Fruit fly (Drosophila melanogaster) whole organism, embryonic: ENCODE data around the gene CG18810.
A peak's percentile ranks its signal among the peaks of the same experiment; 100 is the strongest.

Experiments used
- Ada2b ChIP-seq: fragments of 200-800 bp; sonication (Bioruptor generic); IDR thresholded peaks from 2 replicates; pipeline ENCODE4 v1.3.6; 2022; ENCODE audit warnings: missing biosample characterization, missing genetic modification characterization
- Bdp1 ChIP-seq: fragments of 200-800 bp; sonication (Bioruptor generic); optimal IDR thresholded peaks from 3 replicates; lab custom pipeline; 2016; ENCODE audit warnings: missing biosample characterization, missing genetic modification characterization
- Blimp-1 ChIP-seq: fragments of 200-800 bp; sonication (Bioruptor generic); optimal IDR thresholded peaks from 3 replicates; lab custom pipeline; 2018; ENCODE audit warnings: missing biosample characterization, missing genetic modification characterization, mild to moderate bottlenecking, moderate library complexity, missing genetic modification reagents
- CG12104 ChIP-seq: fragments of 200-800 bp; sonication (Bioruptor generic); optimal IDR thresholded peaks from 3 replicates; lab custom pipeline; 2016; ENCODE audit warnings: missing biosample characterization, missing genetic modification characterization
- CG12219 ChIP-seq: fragments of 200-800 bp; sonication (Bioruptor generic); optimal IDR thresholded peaks from 3 replicates; lab custom pipeline; 2018; ENCODE audit warnings: missing biosample characterization, mild to moderate bottlenecking, missing genetic modification characterization
- CG12299 ChIP-seq: fragments of 200-800 bp; sonication (Bioruptor generic); optimal IDR thresholded peaks from 2 replicates; lab custom pipeline; 2018; ENCODE audit warnings: missing biosample characterization, mild to moderate bottlenecking, missing genetic modification characterization
- CG12769 ChIP-seq: fragments of 200-800 bp; sonication (Bioruptor generic); optimal IDR thresholded peaks from 2 replicates; lab custom pipeline; 2019; ENCODE audit warnings: missing biosample characterization, mild to moderate bottlenecking, missing genetic modification characterization, moderate library complexity
- CG13296 ChIP-seq: fragments of 200-800 bp; sonication (Bioruptor generic); optimal IDR thresholded peaks from 3 replicates; lab custom pipeline; 2018; ENCODE audit warnings: missing biosample characterization, mild to moderate bottlenecking, missing genetic modification characterization
- CG15514 ChIP-seq: fragments of 200-800 bp; sonication (Bioruptor generic); optimal IDR thresholded peaks from 3 replicates; lab custom pipeline; 2017; ENCODE audit warnings: missing biosample characterization, missing genetic modification characterization, mild to moderate bottlenecking, moderate library complexity, missing genetic modification reagents
- CG1647 ChIP-seq: fragments of 200-800 bp; sonication (Bioruptor generic); optimal IDR thresholded peaks from 3 replicates; lab custom pipeline; 2016; ENCODE audit warnings: missing biosample characterization, missing genetic modification characterization
- CG18011 ChIP-seq: fragments of 200-800 bp; sonication (Bioruptor generic); optimal IDR thresholded peaks from 2 replicates; lab custom pipeline; 2017; ENCODE audit warnings: missing biosample characterization, missing genetic modification characterization, mild to moderate bottlenecking, moderate library complexity, missing genotype
- CG18619 ChIP-seq: fragments of 200-800 bp; sonication (Bioruptor generic); optimal IDR thresholded peaks from 3 replicates; lab custom pipeline; 2017; ENCODE audit warnings: missing biosample characterization, mild to moderate bottlenecking, missing genetic modification characterization
- CG3281 ChIP-seq: fragments of 200-800 bp; sonication (Bioruptor generic); optimal IDR thresholded peaks from 3 replicates; lab custom pipeline; 2017; ENCODE audit warnings: missing biosample characterization, mild to moderate bottlenecking, missing genetic modification characterization
- CG33557 ChIP-seq: fragments of 200-800 bp; sonication (Bioruptor generic); optimal IDR thresholded peaks from 2 replicates; lab custom pipeline; 2019; ENCODE audit warnings: missing biosample characterization, mild to moderate bottlenecking, missing genetic modification characterization, moderate library complexity
- CG3838 ChIP-seq: fragments of 200-800 bp; sonication (Bioruptor generic); optimal IDR thresholded peaks from 3 replicates; lab custom pipeline; 2016; ENCODE audit warnings: missing biosample characterization, missing genetic modification characterization
- CG4328 ChIP-seq: fragments of 200-800 bp; sonication (Bioruptor generic); optimal IDR thresholded peaks from 3 replicates; lab custom pipeline; 2017; ENCODE audit warnings: missing biosample characterization, missing genetic modification reagents, missing genetic modification characterization
- CG6175 ChIP-seq: fragments of 200-800 bp; sonication (Bioruptor generic); IDR thresholded peaks from 3 replicates; pipeline ENCODE4 v1.3.6; 2022; ENCODE audit warnings: missing biosample characterization, missing genetic modification characterization
- CG6254 ChIP-seq: fragments of 200-800 bp; sonication (Bioruptor generic); optimal IDR thresholded peaks from 3 replicates; lab custom pipeline; 2017; ENCODE audit warnings: mild to moderate bottlenecking, missing biosample characterization, missing genetic modification reagents, missing genetic modification characterization
- CG7357 ChIP-seq: fragments of 200-800 bp; sonication (Bioruptor generic); IDR thresholded peaks from 3 replicates; pipeline ENCODE4 v1.3.6; 2022; ENCODE audit warnings: missing biosample characterization, missing genetic modification characterization
- CG7556 ChIP-seq: fragments of 200-800 bp; sonication (Bioruptor generic); optimal IDR thresholded peaks from 2 replicates; lab custom pipeline; 2017; ENCODE audit warnings: missing biosample characterization, mild to moderate bottlenecking, missing genetic modification characterization
- CG7839 ChIP-seq: fragments of 200-800 bp; sonication (Bioruptor generic); optimal IDR thresholded peaks from 3 replicates; lab custom pipeline; 2018; ENCODE audit warnings: missing biosample characterization, mild to moderate bottlenecking, missing genetic modification characterization, moderate library complexity
- CG8290 ChIP-seq, 3 experiments: fragments of 200-800 bp; sonication (Bioruptor generic); optimal IDR thresholded peaks; 2 replicates each; lab custom pipeline; 2016 to 2019; ENCODE audit warnings: missing biosample characterization in 3 of 3, missing genetic modification characterization in 3 of 3, mild to moderate bottlenecking in 2 of 3, moderate library complexity in 1 of 3
- Eip74EF ChIP-seq, 2 experiments: fragments of 200-800 bp in 1 of 2; fragments of >200 bp in 1 of 2; sonication (Bioruptor generic) in 1 of 2; optimal IDR thresholded peaks; 2 replicates each; lab custom pipeline; 2017 to 2019; ENCODE audit warnings: missing biosample characterization in 2 of 2, missing genetic modification characterization in 2 of 2, mild to moderate bottlenecking in 1 of 2, moderate library complexity in 1 of 2
- Elba2 ChIP-seq: fragments of 200-800 bp; sonication (Bioruptor generic); optimal IDR thresholded peaks from 3 replicates; lab custom pipeline; 2016; ENCODE audit warnings: missing biosample characterization, missing genetic modification characterization
- HHEX ChIP-seq: fragments of 200-800 bp; sonication (Bioruptor generic); optimal IDR thresholded peaks from 3 replicates; lab custom pipeline; 2017; ENCODE audit warnings: missing biosample characterization, mild to moderate bottlenecking, missing genetic modification characterization, missing genetic modification reagents
- HLH3B ChIP-seq: fragments of 200-800 bp; sonication (Bioruptor generic); IDR thresholded peaks from 2 replicates; pipeline ENCODE4 v1.3.6; 2022; ENCODE audit warnings: missing biosample characterization, missing genetic modification characterization
- HLH54F ChIP-seq: fragments of 200-800 bp; sonication (Bioruptor generic); optimal IDR thresholded peaks from 3 replicates; lab custom pipeline; 2016; ENCODE audit warnings: missing biosample characterization, missing genetic modification characterization
- MESR4 ChIP-seq: fragments of 200-800 bp; sonication (Bioruptor generic); optimal IDR thresholded peaks from 2 replicates; lab custom pipeline; 2018; ENCODE audit warnings: missing biosample characterization, mild to moderate bottlenecking, missing genetic modification characterization, moderate library complexity
- Mad ChIP-seq: fragments of 200-800 bp; sonication (Bioruptor generic); optimal IDR thresholded peaks from 2 replicates; lab custom pipeline; 2016; ENCODE audit warnings: missing biosample characterization, missing genetic modification characterization
- Oaz ChIP-seq: fragments of 200-800 bp; sonication (Bioruptor generic); IDR thresholded peaks from 2 replicates; pipeline ENCODE4 v1.3.6; 2022; ENCODE audit warnings: missing biosample characterization, missing genetic modification characterization
- Opbp ChIP-seq: fragments of 200-800 bp; sonication (Bioruptor generic); IDR thresholded peaks from 3 replicates; pipeline ENCODE4 v1.3.6; 2022; ENCODE audit warnings: missing biosample characterization, missing genetic modification characterization; ENCODE audit not compliant: partially characterized antibody
- aop ChIP-seq: fragments of 200-800 bp; sonication (Bioruptor generic); IDR thresholded peaks from 2 replicates; pipeline ENCODE4 v1.3.6; 2022; ENCODE audit warnings: missing biosample characterization, missing genetic modification characterization
- ap ChIP-seq: fragments of 200-800 bp; sonication (Bioruptor generic); IDR thresholded peaks from 2 replicates; pipeline ENCODE4 v1.3.6; 2022; ENCODE audit warnings: missing biosample characterization, missing genetic modification characterization
- caup ChIP-seq: fragments of 200-800 bp; sonication (Bioruptor generic); optimal IDR thresholded peaks from 3 replicates; lab custom pipeline; 2017; ENCODE audit warnings: missing biosample characterization, mild to moderate bottlenecking, missing genetic modification characterization, moderate library complexity; ENCODE audit not compliant: severe bottlenecking
- dimm ChIP-seq: fragments of 200-800 bp; sonication (Bioruptor generic); IDR thresholded peaks from 2 replicates; pipeline ENCODE4 v1.3.6; 2022; ENCODE audit warnings: missing biosample characterization, missing genetic modification characterization
- disco-r ChIP-seq: fragments of 200-800 bp; sonication (Bioruptor generic); optimal IDR thresholded peaks from 2 replicates; lab custom pipeline; 2016; ENCODE audit warnings: missing biosample characterization, missing genetic modification characterization
- gcm ChIP-seq: fragments of 200-800 bp; sonication (Bioruptor generic); optimal IDR thresholded peaks from 2 replicates; lab custom pipeline; 2019; ENCODE audit warnings: missing biosample characterization, mild to moderate bottlenecking, missing genetic modification characterization, moderate library complexity
- grn ChIP-seq: fragments of 200-800 bp; sonication (Bioruptor generic); optimal IDR thresholded peaks from 3 replicates; lab custom pipeline; 2017; ENCODE audit warnings: missing biosample characterization, missing genetic modification characterization
- gsb ChIP-seq: fragments of 200-800 bp; sonication (Bioruptor generic); IDR thresholded peaks from 2 replicates; pipeline ENCODE4 v1.3.6; 2022; ENCODE audit warnings: missing biosample characterization, missing genetic modification characterization
- kay ChIP-seq: fragments of 200-800 bp; sonication (Bioruptor generic); optimal IDR thresholded peaks from 2 replicates; lab custom pipeline; 2016; ENCODE audit warnings: missing biosample characterization, missing genetic modification characterization
- otp ChIP-seq: fragments of 200-800 bp; sonication (Bioruptor generic); IDR thresholded peaks from 3 replicates; pipeline ENCODE4, ENCODE4 v1.3.6; 2022; ENCODE audit warnings: missing biosample characterization, missing genetic modification characterization
- sd ChIP-seq: fragments of 200-800 bp; sonication (Bioruptor generic); optimal IDR thresholded peaks from 3 replicates; lab custom pipeline; 2018; ENCODE audit warnings: missing biosample characterization, mild to moderate bottlenecking, missing genetic modification characterization, moderate library complexity
- so ChIP-seq: fragments of 200-800 bp; sonication (Bioruptor generic); IDR thresholded peaks from 3 replicates; pipeline ENCODE4 v1.3.6; 2022; ENCODE audit warnings: missing biosample characterization, missing genetic modification characterization
- sqz ChIP-seq: fragments of 200-800 bp; sonication (Bioruptor generic); optimal IDR thresholded peaks from 3 replicates; lab custom pipeline; 2018; ENCODE audit warnings: missing biosample characterization, mild to moderate bottlenecking, missing genetic modification characterization
- ssp ChIP-seq: fragments of 200-800 bp; sonication (Bioruptor generic); IDR thresholded peaks from 2 replicates; pipeline ENCODE4 v1.3.6; 2022; ENCODE audit warnings: missing biosample characterization, missing genetic modification characterization
- tap ChIP-seq: fragments of 200-800 bp; optimal IDR thresholded peaks from 3 replicates; lab custom pipeline; 2019; ENCODE audit warnings: missing biosample characterization, mild to moderate bottlenecking, missing genetic modification characterization, moderate library complexity
- trem ChIP-seq: fragments of 200-800 bp; optimal IDR thresholded peaks from 3 replicates; lab custom pipeline; 2019; ENCODE audit warnings: missing biosample characterization, mild to moderate bottlenecking, missing genetic modification characterization, moderate library complexity
- tup ChIP-seq: fragments of 200-800 bp; sonication (Bioruptor generic); optimal IDR thresholded peaks from 2 replicates; lab custom pipeline; 2016; ENCODE audit warnings: missing biosample characterization, mild to moderate bottlenecking, missing genetic modification characterization, moderate library complexity
- usp ChIP-seq: fragments of >200 bp; optimal IDR thresholded peaks from 2 replicates; lab custom pipeline; 2017; ENCODE audit warnings: missing biosample characterization, missing genetic modification characterization
- wdn ChIP-seq: fragments of 200-800 bp; sonication (Bioruptor generic); IDR thresholded peaks from 2 replicates; pipeline ENCODE4 v1.3.6; 2022; ENCODE audit warnings: missing biosample characterization, missing genetic modification characterization

The CG18810 gene

dm6 chr2L:20656110-20656509 lies 7.4 kb downstream of the CG18810 start, which contains the start of the genes brun and CG2614 (continued):
- TF ChIP-seq kay (GFP tag; lab: Kevin White, UChicago): peak; percentile 54
- no peak for TF ChIP-seq CG13296 (GFP tag; lab: Kevin White, UChicago)
- TF ChIP-seq sd (tag; lab: Kevin White, UChicago): no peak
- peak; percentile 45; the same call in 1 of the 2 replicates for TF ChIP-seq Ada2b (GFP tag; lab: Robert Waterston, UW)
- no peak for TF ChIP-seq usp
- TF ChIP-seq HLH54F (GFP tag; lab: Kevin White, UChicago): peak; percentile 75
- TF ChIP-seq caup (GFP tag; lab: Kevin White, UChicago): peak; percentile 32
- TF ChIP-seq CG6175 (GFP tag; lab: Robert Waterston, UW): no peak
- TF ChIP-seq CG15514 (GFP tag; lab: Kevin White, UChicago): peak; percentile 58
- TF ChIP-seq Oaz (GFP tag; lab: Robert Waterston, UW): no peak
- TF ChIP-seq CG33557: peak; percentile 15
- no peak for TF ChIP-seq tap (tag; lab: Kevin White, UChicago)
- TF ChIP-seq CG7839: no peak
- no peak for TF ChIP-seq CG12219 (GFP tag; lab: Kevin White, UChicago)
- peak; percentile 85 for TF ChIP-seq grn (GFP tag; lab: Kevin White, UChicago)
- TF ChIP-seq CG12104 (GFP tag; lab: Kevin White, UChicago): peak; percentile 56
- peak; percentile 71 for TF ChIP-seq CG1647 (GFP tag; lab: Kevin White, UChicago)
- peak; percentile 74 for TF ChIP-seq Opbp
- no peak for TF ChIP-seq sqz (GFP tag; lab: Kevin White, UChicago)
- no peak for TF ChIP-seq CG12299 (tag; lab: Kevin White, UChicago)
- no peak for TF ChIP-seq dimm
- TF ChIP-seq CG6254 (GFP tag; lab: Kevin White, UChicago): no peak
- TF ChIP-seq ap (GFP tag; lab: Robert Waterston, UW): peak; percentile 30; the same call in 1 of the 2 replicates
- peak; percentile 16 for TF ChIP-seq tup
- TF ChIP-seq trem (tag; lab: Kevin White, UChicago): peak; percentile 80
- TF ChIP-seq CG7556 (GFP tag; lab: Kevin White, UChicago): no peak
- TF ChIP-seq CG7357 (GFP tag; lab: Robert Waterston, UW): peak; percentile 47; the same call in 2 of the 3 replicates
- peak; percentile 62; the same call in 1 of the 3 replicates for TF ChIP-seq so (GFP tag; lab: Robert Waterston, UW)
- TF ChIP-seq MESR4 (GFP tag; lab: Kevin White, UChicago): no peak
- no peak for TF ChIP-seq aop (GFP tag; lab: Robert Waterston, UW)
- TF ChIP-seq HLH3B (GFP tag; lab: Robert Waterston, UW): peak; percentile 76
- TF ChIP-seq Eip74EF (GFP tag; optimal IDR thresholded peaks at IDR 0.05; lab: Kevin White, UChicago): no peak
- no peak for TF ChIP-seq gsb (GFP tag; lab: Robert Waterston, UW)
- peak; percentile 18; the same call in 1 of the 3 replicates for TF ChIP-seq otp (GFP tag; lab: Robert Waterston, UW)
- no peak for TF ChIP-seq HHEX (GFP tag; lab: Kevin White, UChicago)
- peak; percentile 99 for TF ChIP-seq Elba2
- TF ChIP-seq CG18619: peak; percentile 39
- no peak for TF ChIP-seq wdn (GFP tag; lab: Robert Waterston, UW)
- peak; percentile 84 for TF ChIP-seq Mad (GFP tag; lab: Kevin White, UChicago)
- TF ChIP-seq Blimp-1 (GFP tag; lab: Kevin White, UChicago): no peak
- TF ChIP-seq gcm (GFP tag; lab: Kevin White, UChicago): no peak
- peak; percentile 12 for TF ChIP-seq CG18011
- no peak for TF ChIP-seq CG12769 (tag; lab: Kevin White, UChicago)
- TF ChIP-seq Bdp1 (GFP tag; lab: Kevin White, UChicago): no peak
- peak; percentile 60 for TF ChIP-seq CG8290 (GFP tag; optimal IDR thresholded peaks at IDR 0.05; lab: Kevin White, UChicago)
- TF ChIP-seq CG8290 (tag; optimal IDR thresholded peaks at IDR 0.05; lab: Kevin White, UChicago): no peak
- TF ChIP-seq CG4328 (GFP tag; lab: Kevin White, UChicago): peak; percentile 24
- peak; percentile 24 for TF ChIP-seq CG3838 (GFP tag; lab: Kevin White, UChicago)
- TF ChIP-seq disco-r (GFP tag; lab: Kevin White, UChicago): peak; percentile 59
- TF ChIP-seq CG3281 (GFP tag; lab: Kevin White, UChicago): no peak
- TF ChIP-seq ssp (GFP tag; lab: Robert Waterston, UW): peak; percentile 72
